Fruit fly (Drosophila melanogaster): Measurements from ENCODE around the gene crp.

crp gene

DNA sequence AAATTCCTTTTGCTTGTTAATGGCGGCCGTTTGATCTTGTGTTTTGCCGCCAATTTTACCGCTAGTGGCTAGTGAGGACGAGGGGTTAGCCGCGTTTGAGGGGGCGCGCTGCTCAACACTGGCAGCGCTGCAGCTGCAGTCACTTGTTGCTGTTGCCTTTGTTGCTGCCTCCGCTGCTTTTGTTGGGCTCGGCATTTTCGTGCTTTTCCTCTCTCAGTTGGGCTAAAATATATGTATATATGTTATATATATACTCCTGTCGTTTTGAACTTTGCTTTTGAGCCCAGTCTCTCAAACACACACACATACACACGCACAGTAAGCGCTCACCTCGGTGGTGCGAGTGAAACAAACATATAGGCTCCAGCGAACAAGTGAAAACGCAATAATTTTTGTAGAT, 37.3 kb upstream of the crp start:
- TF ChIP-seq Hr96 (GFP tag; optimal IDR thresholded peaks at IDR 0.05) (peak; percentile 22), Mnt (GFP tag; optimal IDR thresholded peaks at IDR 0.05) (peak; percentile 23), CG1620 (GFP tag; optimal IDR thresholded peaks at IDR 0.05) (peak; percentile 6), bab1 (GFP tag; optimal IDR thresholded peaks at IDR 0.05) (no peak), CG12768 (GFP tag; optimal IDR thresholded peaks at IDR 0.05) (peak; percentile 72), CG7101 (tag; optimal IDR thresholded peaks at IDR 0.05) (no peak), CG5204 (GFP tag; optimal IDR thresholded peaks at IDR 0.05) (no peak), Clk (GFP tag; optimal IDR thresholded peaks at IDR 0.05) (peak; percentile 13), CG7045 (GFP tag; optimal IDR thresholded peaks at IDR 0.05) (no peak), kay (GFP tag; ENCODE audit: borderline replicate concordance) (no peak), ovo (GFP tag; optimal IDR thresholded peaks at IDR 0.05) (peak; percentile 86), CG14711 (tag; optimal IDR thresholded peaks at IDR 0.05) (no peak), cnc (optimal IDR thresholded peaks at IDR 0.05) (no peak), CG33017 (tag; optimal IDR thresholded peaks at IDR 0.05) (peak; percentile 41), pad (GFP tag; optimal IDR thresholded peaks at IDR 0.05) (peak; percentile 88), CG11617 (GFP tag; optimal IDR thresholded peaks at IDR 0.05) (no peak), Crg-1 (GFP tag; optimal IDR thresholded peaks at IDR 0.05) (peak; percentile 38), tj (GFP tag; optimal IDR thresholded peaks at IDR 0.05) (peak; percentile 83), cic (GFP tag; optimal IDR thresholded peaks at IDR 0.05) (peak; percentile 30), toe (GFP tag; optimal IDR thresholded peaks at IDR 0.05) (peak; percentile 30)

DNA sequence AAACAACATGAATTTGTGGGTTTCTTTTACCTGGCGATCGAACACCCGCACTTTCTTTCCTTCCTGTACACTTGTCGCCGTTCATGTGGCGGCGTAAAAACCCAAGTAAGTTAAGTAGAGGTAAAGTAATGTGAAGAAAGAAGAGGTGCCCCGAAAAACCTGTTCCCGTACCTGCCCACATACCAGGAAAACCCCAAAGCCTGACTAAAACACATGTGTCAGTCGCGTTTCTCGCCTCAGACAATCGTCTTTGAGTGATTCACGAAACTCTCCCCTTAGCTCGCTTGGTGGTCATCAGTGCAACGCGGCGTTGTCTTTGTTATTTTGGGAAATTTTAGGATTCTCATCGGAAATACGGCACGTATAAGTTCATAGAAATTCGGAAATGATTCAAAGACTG, 36.0 kb upstream of the crp start:
- TF ChIP-seq tj (GFP tag; optimal IDR thresholded peaks at IDR 0.05) (no peak), cic (GFP tag; optimal IDR thresholded peaks at IDR 0.05) (no peak), Hr96 (GFP tag; optimal IDR thresholded peaks at IDR 0.05) (no peak), Crg-1 (GFP tag; optimal IDR thresholded peaks at IDR 0.05) (no peak), CG12768 (GFP tag; optimal IDR thresholded peaks at IDR 0.05) (no peak), kay (GFP tag; ENCODE audit: borderline replicate concordance) (no peak), CG7045 (GFP tag; optimal IDR thresholded peaks at IDR 0.05) (no peak), CG7101 (tag; optimal IDR thresholded peaks at IDR 0.05) (no peak), Clk (GFP tag; optimal IDR thresholded peaks at IDR 0.05) (no peak), CG11617 (GFP tag; optimal IDR thresholded peaks at IDR 0.05) (no peak), Mnt (GFP tag; optimal IDR thresholded peaks at IDR 0.05) (no peak), CG33017 (tag; optimal IDR thresholded peaks at IDR 0.05) (no peak)

DNA sequence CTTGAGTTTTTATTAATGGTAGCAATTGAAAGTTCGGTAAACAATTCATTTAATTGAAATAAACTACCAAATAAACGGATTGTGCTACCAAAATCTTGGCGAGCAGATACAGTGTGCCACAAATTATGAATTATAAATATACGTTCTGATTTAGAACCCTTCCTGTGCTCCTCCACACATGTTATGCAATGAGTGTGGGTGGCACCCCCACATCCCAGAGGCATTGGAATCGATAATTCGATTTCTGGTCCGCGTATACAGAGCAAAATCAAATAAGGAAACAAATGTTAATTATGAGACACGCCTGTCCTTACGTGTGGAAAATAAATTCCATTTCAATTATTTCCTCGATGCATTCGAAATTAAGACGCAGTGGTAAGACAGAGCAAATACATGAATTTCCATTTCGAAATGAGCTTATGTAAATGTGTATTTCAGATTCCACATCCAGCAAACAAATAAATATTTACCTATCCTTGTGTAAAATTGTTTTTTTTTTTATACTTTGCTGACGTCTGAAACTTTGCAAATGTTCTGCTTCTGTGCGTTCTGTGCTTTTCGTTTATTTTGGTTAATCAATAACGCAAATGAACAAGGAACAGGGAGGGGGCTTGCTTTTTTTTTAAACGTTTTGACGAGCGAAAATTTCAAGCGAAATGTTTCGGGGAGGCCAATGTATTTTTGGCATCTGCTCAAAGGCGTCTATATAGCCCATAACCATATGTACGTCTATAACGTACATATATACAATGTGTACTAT, 34.5 kb upstream of the crp start:
- TF ChIP-seq bab1 (GFP tag; optimal IDR thresholded peaks at IDR 0.05): no peak
- TF ChIP-seq kay (GFP tag; ENCODE audit: borderline replicate concordance): peak; percentile 22

DNA sequence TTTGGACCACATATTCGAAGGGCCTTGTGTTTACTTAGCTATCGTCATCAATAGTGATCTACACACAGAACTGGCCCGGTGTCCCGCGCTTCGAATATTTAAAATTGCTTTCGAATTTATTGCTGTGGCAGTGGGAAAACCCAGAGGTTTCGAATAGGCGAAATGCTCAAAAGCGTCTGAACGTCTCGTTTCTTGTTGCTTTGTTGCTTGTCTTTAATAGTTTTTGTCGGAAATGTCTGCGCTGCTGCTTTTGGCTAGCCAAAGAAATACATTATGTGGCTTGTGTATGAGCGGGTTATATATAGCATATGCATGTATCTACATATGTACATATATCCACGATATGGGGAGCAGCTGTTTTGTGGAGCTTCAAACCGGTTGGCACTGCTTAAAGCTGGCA, 33.7 kb upstream of the crp start:
- TF ChIP-seq toe (GFP tag; optimal IDR thresholded peaks at IDR 0.05): no peak
- no peak for TF ChIP-seq cnc (optimal IDR thresholded peaks at IDR 0.05)
- TF ChIP-seq ovo (GFP tag; optimal IDR thresholded peaks at IDR 0.05): no peak
- TF ChIP-seq bab1 (GFP tag; optimal IDR thresholded peaks at IDR 0.05): no peak
- no peak for TF ChIP-seq CG7045 (GFP tag; optimal IDR thresholded peaks at IDR 0.05)
- no peak for TF ChIP-seq CG1620 (GFP tag; optimal IDR thresholded peaks at IDR 0.05)

DNA sequence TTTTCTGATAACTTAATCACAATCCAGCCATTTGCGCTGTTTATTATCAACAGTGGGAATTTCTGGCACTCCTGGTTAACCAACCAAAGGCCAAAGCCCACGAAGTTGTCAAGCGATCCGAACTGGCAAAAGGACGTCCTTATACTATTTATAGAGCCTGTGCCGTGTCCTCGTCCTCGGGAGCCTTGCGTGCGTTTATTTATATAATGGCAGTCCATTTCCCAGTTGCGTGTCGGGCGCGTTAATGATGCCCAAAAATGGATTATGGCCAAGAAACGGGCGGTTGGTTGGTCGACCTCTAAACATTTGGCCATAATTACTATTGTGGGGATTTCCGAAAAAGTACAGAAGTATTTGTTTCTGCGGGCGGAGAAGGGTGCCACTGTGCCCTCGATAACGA, 32.9 kb upstream of the crp start:
- TF ChIP-seq tj (GFP tag; optimal IDR thresholded peaks at IDR 0.05) (no peak), CG1620 (GFP tag; optimal IDR thresholded peaks at IDR 0.05) (no peak), ovo (GFP tag; optimal IDR thresholded peaks at IDR 0.05) (no peak), CG7101 (tag; optimal IDR thresholded peaks at IDR 0.05) (no peak), CG33017 (tag; optimal IDR thresholded peaks at IDR 0.05) (no peak), CG12768 (GFP tag; optimal IDR thresholded peaks at IDR 0.05) (no peak), CG7045 (GFP tag; optimal IDR thresholded peaks at IDR 0.05) (no peak)

DNA sequence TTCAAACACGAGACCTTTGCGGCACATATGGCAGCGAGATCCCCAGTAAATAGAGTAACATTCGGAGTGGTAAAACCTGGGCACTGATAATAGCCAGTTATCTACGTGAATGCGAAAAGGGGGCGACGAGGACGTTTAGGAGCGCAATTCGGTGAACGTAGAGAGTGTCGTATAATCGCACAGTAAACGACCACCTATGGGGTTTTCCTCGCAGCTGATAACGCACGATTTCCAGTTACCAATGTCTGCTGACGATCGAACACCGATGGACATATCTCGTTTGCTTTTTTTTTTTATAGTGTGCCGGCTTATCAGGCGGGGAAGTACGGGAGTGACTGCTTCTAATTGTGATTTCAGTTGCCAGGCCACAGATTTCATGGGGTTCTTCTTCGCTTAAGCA, 32.2 kb upstream of the crp start:
- TF ChIP-seq CG7101 (tag; optimal IDR thresholded peaks at IDR 0.05) (no peak), cic (GFP tag; optimal IDR thresholded peaks at IDR 0.05) (peak; percentile 88), CG5204 (GFP tag; optimal IDR thresholded peaks at IDR 0.05) (no peak), CG33017 (tag; optimal IDR thresholded peaks at IDR 0.05) (peak; percentile 36), tj (GFP tag; optimal IDR thresholded peaks at IDR 0.05) (peak; percentile 22), CG14711 (tag; optimal IDR thresholded peaks at IDR 0.05) (no peak), CG11617 (GFP tag; optimal IDR thresholded peaks at IDR 0.05) (no peak), pad (GFP tag; optimal IDR thresholded peaks at IDR 0.05) (peak; percentile 14), CG1620 (GFP tag; optimal IDR thresholded peaks at IDR 0.05) (no peak), CG7045 (GFP tag; optimal IDR thresholded peaks at IDR 0.05) (peak; percentile 20), ovo (GFP tag; optimal IDR thresholded peaks at IDR 0.05) (no peak), Clk (GFP tag; optimal IDR thresholded peaks at IDR 0.05) (peak; percentile 32), Crg-1 (GFP tag; optimal IDR thresholded peaks at IDR 0.05) (no peak), toe (GFP tag; optimal IDR thresholded peaks at IDR 0.05) (no peak), bab1 (GFP tag; optimal IDR thresholded peaks at IDR 0.05) (no peak), Mnt (GFP tag; optimal IDR thresholded peaks at IDR 0.05) (peak; percentile 45), cnc (optimal IDR thresholded peaks at IDR 0.05) (no peak), CG12768 (GFP tag; optimal IDR thresholded peaks at IDR 0.05) (peak; percentile 52), kay (GFP tag; ENCODE audit: borderline replicate concordance) (peak; percentile 82), Hr96 (GFP tag; optimal IDR thresholded peaks at IDR 0.05) (no peak)

Measured in whole organism, adult.